Worm (Caenorhabditis elegans) whole organism, young adult: ENCODE data around the gene hlh-1.

Experiments used
- B0336.3 ChIP-seq: fragments of 200-800 bp; sonication (Bioruptor generic); IDR thresholded peaks from 2 replicates; pipeline ENCODE4 v1.3.6; 2022; ENCODE audit warnings: missing genetic modification characterization, missing compliant biosample characterization
- F33H1.4 ChIP-seq: fragments of 200-800 bp; sonication (Bioruptor generic); IDR thresholded peaks from 2 replicates; pipeline ENCODE4 v1.3.6; 2022; ENCODE audit warnings: missing genetic modification reagents, missing genetic modification characterization, missing compliant biosample characterization
- F49E8.2 ChIP-seq: sonication (generic microtip); optimal IDR thresholded peaks from 3 replicates; lab custom pipeline; 2017; ENCODE audit warnings: missing genetic modification characterization, mild to moderate bottlenecking, missing compliant biosample characterization, antibody characterized with exemption, moderate library complexity; ENCODE audit not compliant: insufficient read depth
- K12H6.12 ChIP-seq: fragments of 200-800 bp; sonication (Bioruptor generic); optimal IDR thresholded peaks from 2 replicates; lab custom pipeline; 2018; ENCODE audit warnings: mild to moderate bottlenecking, missing genetic modification characterization, missing compliant biosample characterization
- T07F8.4 ChIP-seq: sonication (generic microtip); optimal IDR thresholded peaks from 2 replicates; lab custom pipeline; 2016; ENCODE audit warnings: mild to moderate bottlenecking, missing genetic modification characterization, moderate library complexity, missing compliant biosample characterization
- Y95B8A.8 ChIP-seq: fragments of 200-800 bp; sonication (Bioruptor generic); IDR thresholded peaks from 2 replicates; pipeline ENCODE4 v1.3.6; 2022; ENCODE audit warnings: missing genetic modification reagents, missing genetic modification characterization, missing compliant biosample characterization
- akir-1 ChIP-seq: fragments of 200-800 bp; sonication (Bioruptor generic); optimal IDR thresholded peaks from 2 replicates; lab custom pipeline; 2018; ENCODE audit warnings: mild to moderate bottlenecking, missing genetic modification characterization, moderate library complexity, missing compliant biosample characterization
- athp-1 ChIP-seq: sonication (generic microtip); optimal IDR thresholded peaks from 2 replicates; lab custom pipeline; 2017; ENCODE audit warnings: mild to moderate bottlenecking, missing genetic modification characterization, missing compliant biosample characterization
- attf-5 ChIP-seq: fragments of 200-800 bp; sonication (Bioruptor generic); optimal IDR thresholded peaks from 2 replicates; lab custom pipeline; 2018; ENCODE audit warnings: mild to moderate bottlenecking, missing genetic modification characterization, missing compliant biosample characterization
- cebp-1 ChIP-seq, 2 experiments: fragments of 200-800 bp in 1 of 2; sonication (Bioruptor generic) in 1 of 2; sonication (generic microtip) in 1 of 2; IDR thresholded peaks in 1 of 2; optimal IDR thresholded peaks in 1 of 2; 2 replicates each; pipeline versions ENCODE4 v1.3.6 to Lab custom; 2017 to 2022; ENCODE audit warnings: missing compliant biosample characterization in 2 of 2, missing genetic modification characterization in 2 of 2, mild to moderate bottlenecking in 1 of 2, missing genetic modification reagents in 1 of 2, moderate library complexity in 1 of 2
- ceh-91 ChIP-seq: fragments of 200-800 bp; sonication (Bioruptor generic); IDR thresholded peaks from 2 replicates; pipeline ENCODE4 v1.3.6; 2022; ENCODE audit warnings: missing genetic modification reagents, missing genetic modification characterization, missing compliant biosample characterization
- dox-1 ChIP-seq: fragments of 200-800 bp; sonication (Bioruptor generic); IDR thresholded peaks from 2 replicates; pipeline ENCODE4 v1.3.6; 2022; ENCODE audit warnings: missing genetic modification reagents, missing genetic modification characterization, missing compliant biosample characterization
- dpl-1 ChIP-seq: fragments of 150-350 bp; optimal IDR thresholded peaks from 2 replicates; lab custom pipeline; 2014; ENCODE audit warnings: missing biosample characterization, missing genetic modification reagents, missing genetic modification characterization
- efl-1 ChIP-seq: fragments of 150-350 bp; optimal IDR thresholded peaks from 2 replicates; lab custom pipeline; 2014; ENCODE audit warnings: missing biosample characterization, missing genetic modification reagents, missing genetic modification characterization
- egl-44 ChIP-seq: fragments of 200-800 bp; sonication (Bioruptor generic); IDR thresholded peaks from 2 replicates; pipeline ENCODE4 v1.3.6; 2022; ENCODE audit warnings: missing genetic modification reagents, missing genetic modification characterization, missing compliant biosample characterization
- him-1 ChIP-seq: sonication (generic microtip); optimal IDR thresholded peaks from 2 replicates; lab custom pipeline; 2016; ENCODE audit warnings: missing genotype, missing genetic modification reagents, missing genetic modification characterization, missing compliant biosample characterization
- hmg-1.2 ChIP-seq: fragments of 200-800 bp; sonication (Bioruptor generic); IDR thresholded peaks from 2 replicates; pipeline ENCODE4 v1.3.6; 2022; ENCODE audit warnings: missing genetic modification reagents, missing genetic modification characterization, missing compliant biosample characterization
- hsf-1 ChIP-seq: fragments of 200-800 bp; sonication (Bioruptor generic); IDR thresholded peaks from 2 replicates; pipeline ENCODE4 v1.3.6; 2022; ENCODE audit warnings: missing genetic modification reagents, missing genetic modification characterization, missing compliant biosample characterization
- lin-35 ChIP-seq, 3 experiments: fragments of 150-350 bp in 2 of 3; sonication (generic microtip) in 1 of 3; optimal IDR thresholded peaks; 2 replicates each; lab custom pipeline; 2014 to 2018; ENCODE audit warnings: missing biosample characterization in 3 of 3, missing genetic modification characterization in 3 of 3, missing genetic modification reagents in 3 of 3
- lin-40 ChIP-seq: sonication (generic microtip); optimal IDR thresholded peaks from 2 replicates; lab custom pipeline; 2016; ENCODE audit warnings: missing genetic modification characterization, mild to moderate bottlenecking, missing compliant biosample characterization, missing genotype, missing genetic modification reagents
- lin-54 ChIP-seq: fragments of 200-800 bp; sonication (Bioruptor generic); optimal IDR thresholded peaks from 2 replicates; lab custom pipeline; 2018; ENCODE audit warnings: mild to moderate bottlenecking, missing genetic modification characterization, missing compliant biosample characterization
- lir-1 ChIP-seq: fragments of 200-800 bp; sonication (Bioruptor generic); conservative IDR thresholded peaks from 2 replicates; pipeline ENCODE4 v1.3.6; 2022; ENCODE audit warnings: missing genetic modification reagents, missing genetic modification characterization, missing compliant biosample characterization
- lsl-1 ChIP-seq: fragments of 200-800 bp; sonication (Bioruptor generic); optimal IDR thresholded peaks from 2 replicates; lab custom pipeline; 2018; ENCODE audit warnings: mild to moderate bottlenecking, missing genetic modification characterization, moderate library complexity, missing compliant biosample characterization
- madf-6 ChIP-seq: fragments of 200-800 bp; sonication (Bioruptor generic); IDR thresholded peaks from 2 replicates; pipeline ENCODE4 v1.3.6; 2022; ENCODE audit warnings: missing genetic modification reagents, missing genetic modification characterization, missing compliant biosample characterization
- madf-8 ChIP-seq: fragments of 200-800 bp; sonication (Bioruptor generic); conservative IDR thresholded peaks from 2 replicates; pipeline ENCODE4 v1.3.6; 2022; ENCODE audit warnings: missing genetic modification reagents, missing genetic modification characterization, missing compliant biosample characterization
- mcd-1 ChIP-seq: fragments of 200-800 bp; sonication (Bioruptor generic); IDR thresholded peaks from 2 replicates; pipeline ENCODE4 v1.3.6; 2022; ENCODE audit warnings: missing genetic modification reagents, missing genetic modification characterization, missing compliant biosample characterization
- mes-4 ChIP-seq: sonication (generic microtip); optimal IDR thresholded peaks from 2 replicates; lab custom pipeline; 2016; ENCODE audit warnings: missing genotype, missing genetic modification characterization, missing compliant biosample characterization
- nfyb-1 ChIP-seq: fragments of 200-800 bp; sonication (Bioruptor generic); IDR thresholded peaks from 2 replicates; pipeline ENCODE4 v1.3.6; 2022; ENCODE audit warnings: missing genetic modification reagents, missing genetic modification characterization, missing compliant biosample characterization
- nhr-80 ChIP-seq: sonication (generic microtip); optimal IDR thresholded peaks from 2 replicates; lab custom pipeline; 2016; ENCODE audit warnings: missing genetic modification characterization, missing compliant biosample characterization
- rpc-1 ChIP-seq, 2 experiments: fragments of 150-350 bp in 1 of 2; sonication (generic microtip) in 1 of 2; optimal IDR thresholded peaks; 2 replicates each; lab custom pipeline; 2014 to 2018; ENCODE audit warnings: missing biosample characterization in 1 of 2, missing genetic modification characterization in 1 of 2, missing genetic modification reagents in 1 of 2, missing genotype in 1 of 2
- sea-2 ChIP-seq: fragments of 200-800 bp; sonication (Bioruptor generic); IDR thresholded peaks from 2 replicates; pipeline ENCODE4 v1.3.6; 2022; ENCODE audit warnings: missing genetic modification characterization, missing compliant biosample characterization
- snpc-3.4 ChIP-seq: sonication (generic microtip); optimal IDR thresholded peaks from 2 replicates; lab custom pipeline; 2017; ENCODE audit warnings: missing genetic modification characterization, mild to moderate bottlenecking, missing compliant biosample characterization, antibody characterized with exemption, moderate library complexity, missing genotype, missing genetic modification reagents
- snpc-4 ChIP-seq, 5 experiments: fragments of 150-350 bp in 1 of 5; sonication (generic microtip) in 4 of 5; optimal IDR thresholded peaks; 2 replicates each; lab custom pipeline; 2014 to 2018; ENCODE audit warnings: missing genetic modification characterization in 5 of 5, missing biosample characterization in 3 of 5, antibody characterized with exemption in 2 of 5, mild to moderate bottlenecking in 2 of 5, missing compliant biosample characterization in 2 of 5, missing genotype in 2 of 5, moderate library complexity in 2 of 5, missing genetic modification reagents in 1 of 5
- sptf-2 ChIP-seq: fragments of 200-800 bp; sonication (Bioruptor generic); optimal IDR thresholded peaks from 2 replicates; lab custom pipeline; 2018; ENCODE audit warnings: mild to moderate bottlenecking, missing genetic modification characterization, missing compliant biosample characterization
- tbp1 ChIP-seq: fragments of 200-800 bp; sonication (Bioruptor generic); optimal IDR thresholded peaks from 2 replicates; lab custom pipeline; 2018; ENCODE audit warnings: mild to moderate bottlenecking, missing genetic modification characterization, missing compliant biosample characterization
- tlf-1 ChIP-seq: fragments of 200-800 bp; sonication (Bioruptor generic); optimal IDR thresholded peaks from 2 replicates; lab custom pipeline; 2018; ENCODE audit warnings: mild to moderate bottlenecking, missing genetic modification characterization, missing compliant biosample characterization
- unc-130 ChIP-seq: sonication (generic microtip); optimal IDR thresholded peaks from 2 replicates; lab custom pipeline; 2016; ENCODE audit warnings: missing genetic modification reagents, missing genetic modification characterization, missing compliant biosample characterization
- unc-62 ChIP-seq: fragments of 150-350 bp; optimal IDR thresholded peaks from 2 replicates; lab custom pipeline; 2014; ENCODE audit warnings: missing biosample characterization, missing genetic modification reagents, missing genetic modification characterization
- xnd-1 ChIP-seq: sonication (generic microtip); optimal IDR thresholded peaks from 2 replicates; lab custom pipeline; 2016; ENCODE audit warnings: missing genotype, missing genetic modification reagents, missing genetic modification characterization, missing compliant biosample characterization

hlh-1 gene

DNA sequence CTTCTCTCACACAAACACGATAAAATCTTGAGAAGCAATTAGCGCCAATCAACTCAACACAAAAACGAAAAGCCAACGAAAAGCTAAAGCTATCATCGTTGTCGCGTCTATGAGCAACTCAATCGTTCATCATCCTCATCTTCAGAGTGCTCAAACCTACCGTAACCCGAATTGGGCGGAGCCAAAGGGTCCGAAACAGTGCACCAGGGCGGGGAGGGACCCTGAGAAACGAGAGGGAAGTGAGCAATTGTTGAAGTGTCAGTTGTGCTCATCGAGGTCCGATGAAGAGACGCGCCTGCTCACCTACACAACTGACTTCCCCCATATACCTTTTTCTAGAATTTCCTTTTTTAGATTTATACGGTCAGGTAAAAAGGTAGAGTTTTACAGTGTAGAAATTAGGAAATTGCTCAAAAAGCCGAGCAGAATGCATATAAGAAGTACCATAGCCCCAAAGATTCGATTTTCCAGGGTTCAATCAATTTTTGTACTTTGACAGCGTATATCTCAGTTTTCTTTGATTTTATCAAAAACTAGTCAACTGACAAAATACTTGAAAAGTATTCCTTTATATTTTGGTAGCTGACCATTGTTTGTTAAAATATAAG is at the start of gene hlh-1:
hlh-1 (plus strand) TSS at position 275 of the 608 bp plus-strand sequence.
- no peak for TF ChIP-seq egl-44 (GFP tag; lab: Robert Waterston, UW)
- peak; percentile 3 for TF ChIP-seq K12H6.12
- TF ChIP-seq, all 124 proteins: peak for 1

DNA sequence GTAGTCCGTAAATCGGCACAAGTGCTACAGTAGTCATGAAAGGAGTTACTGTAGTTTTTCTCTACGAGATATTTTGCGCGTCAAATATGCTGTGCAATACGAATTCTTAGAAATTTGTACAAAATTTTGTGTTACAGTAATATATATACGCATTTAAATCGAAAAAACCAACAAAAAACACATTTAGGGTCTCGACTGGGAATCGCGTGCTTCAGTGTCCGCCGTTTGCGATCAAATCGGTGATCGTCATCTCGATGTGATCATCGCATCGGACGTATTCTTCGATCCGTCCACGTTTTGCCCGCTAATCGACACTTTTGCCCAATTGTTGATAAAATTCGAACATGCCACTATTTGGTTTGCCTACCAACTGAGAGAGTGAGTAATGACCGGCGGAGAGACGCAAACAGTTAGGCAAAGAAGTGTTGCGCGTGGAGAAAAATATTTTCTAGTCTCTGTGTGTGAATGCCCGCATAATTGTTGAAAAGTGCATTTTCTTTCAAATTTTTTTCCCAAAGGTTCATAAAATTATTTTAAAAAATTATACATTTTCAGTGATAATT is 49.4 kb upstream of the hlh-1 start:
- TF ChIP-seq athp-1 (tag; lab: Kevin White, UChicago) (no peak), lin-35 (GFP tag; optimal IDR thresholded peaks at IDR 0.05; lab: Kevin White, UChicago) (no peak), cebp-1 (GFP tag; IDR thresholded peaks at IDR 0.05; lab: Robert Waterston, UW) (no peak), cebp-1 (tag; optimal IDR thresholded peaks at IDR 0.05; lab: Kevin White, UChicago) (peak; percentile 19), nhr-80 (tag; lab: Kevin White, UChicago) (peak; percentile 77), dox-1 (peak; percentile 22; the same call in 1 of the 2 replicates), attf-5 (GFP tag; lab: Kevin White, UChicago) (peak; percentile 4), hmg-1.2 (GFP tag; lab: Robert Waterston, UW) (peak; percentile 38; the same call in 1 of the 2 replicates)

DNA sequence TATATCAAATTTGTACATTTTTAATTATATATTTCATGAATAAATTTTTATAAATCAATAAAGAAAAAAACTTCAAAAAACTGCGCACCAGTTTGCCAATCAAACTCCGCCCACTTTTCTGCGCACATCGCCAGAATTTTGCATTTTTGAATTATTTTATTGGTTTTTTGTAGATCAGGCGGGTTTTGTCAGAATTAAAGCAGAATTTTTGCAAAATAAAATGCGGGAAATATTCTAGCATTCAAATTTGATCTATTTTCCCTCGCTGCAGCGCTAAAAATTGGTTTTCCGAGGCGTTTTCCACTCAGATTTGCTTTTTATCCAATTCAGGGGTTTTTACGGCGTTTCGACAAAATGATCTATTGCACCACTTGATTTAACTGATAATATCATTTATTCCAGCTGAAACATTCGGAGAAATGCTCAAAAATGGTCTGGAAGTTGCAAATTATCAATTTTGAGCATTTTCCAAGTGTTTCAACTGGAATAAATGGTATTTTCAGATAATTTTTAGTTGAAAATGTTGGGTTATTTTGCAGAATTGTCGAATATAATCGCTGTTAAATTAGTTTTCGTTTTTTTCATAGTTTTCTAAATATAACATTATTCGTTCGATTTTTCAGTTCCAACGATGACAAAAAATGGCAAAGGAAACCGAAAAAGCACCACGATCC is 47.3 kb upstream of the hlh-1 start, which contains the start of gene W06B4.1:
W06B4.1 (plus strand) TSS at position 624 of the 674 bp plus-strand sequence.
- TF ChIP-seq unc-130 (GFP tag; lab: Kevin White, UChicago) = peak; percentile 54
- TF ChIP-seq madf-8 (GFP tag; lab: Robert Waterston, UW) = peak; percentile 93
- peak; percentile 87 for TF ChIP-seq dpl-1 (GFP tag; lab: Kevin White, UChicago)
- peak; percentile 92 for TF ChIP-seq ceh-91
- TF ChIP-seq unc-62 (GFP tag; lab: Kevin White, UChicago) = no peak
- peak; percentile 24 for TF ChIP-seq tbp1 (GFP tag; lab: Kevin White, UChicago)
- peak; percentile 74 for TF ChIP-seq dox-1
- peak; percentile 70 for TF ChIP-seq hsf-1 (GFP tag; lab: Robert Waterston, UW)
- TF ChIP-seq Y95B8A.8 (GFP tag; lab: Robert Waterston, UW) = 0 out of 2 replicates have a peak, but pooled peaks have one; percentile 23
- no peak for TF ChIP-seq mes-4
- no peak for TF ChIP-seq K12H6.12
- TF ChIP-seq him-1 = peak; percentile 34
- peak; percentile 3 for TF ChIP-seq snpc-4 (GFP tag; optimal IDR thresholded peaks at IDR 0.05; lab: Kevin White, UChicago)
- no peak for TF ChIP-seq snpc-4 (tag; optimal IDR thresholded peaks at IDR 0.05; lab: Kevin White, UChicago)
- TF ChIP-seq lin-54 (GFP tag; lab: Kevin White, UChicago) = peak; percentile 86
- TF ChIP-seq madf-6 = peak; percentile 95
- peak; percentile 85 for TF ChIP-seq tlf-1 (GFP tag; lab: Kevin White, UChicago)
- TF ChIP-seq athp-1 (tag; lab: Kevin White, UChicago) = peak; percentile 14
- TF ChIP-seq B0336.3 = peak; percentile 25; the same call in 1 of the 2 replicates
- TF ChIP-seq lin-35 (GFP tag; optimal IDR thresholded peaks at IDR 0.05; lab: Kevin White, UChicago) = peak in 1 of 3 experiments; percentile 50
- no peak for TF ChIP-seq lir-1
- TF ChIP-seq T07F8.4 (tag; lab: Kevin White, UChicago) = no peak
- peak; percentile 13; the same call in 1 of the 2 replicates for TF ChIP-seq nfyb-1 (GFP tag; lab: Robert Waterston, UW)
- TF ChIP-seq efl-1 (GFP tag; lab: Kevin White, UChicago) = peak; percentile 94
- TF ChIP-seq akir-1 (GFP tag; lab: Kevin White, UChicago) = no peak
- peak; percentile 83 for TF ChIP-seq xnd-1 (tag; lab: Kevin White, UChicago)
- peak; percentile 64 for TF ChIP-seq F49E8.2 (tag; lab: Kevin White, UChicago)
- TF ChIP-seq mcd-1 = no peak
- TF ChIP-seq lsl-1 (GFP tag; lab: Kevin White, UChicago) = peak; percentile 86
- TF ChIP-seq rpc-1 (optimal IDR thresholded peaks at IDR 0.05; lab: Kevin White, UChicago) = no peak
- no peak for TF ChIP-seq rpc-1 (tag; optimal IDR thresholded peaks at IDR 0.05; lab: Kevin White, UChicago)
- TF ChIP-seq lin-40 (tag; lab: Kevin White, UChicago) = no peak
- TF ChIP-seq egl-44 (GFP tag; lab: Robert Waterston, UW) = no peak
- peak; percentile 73 for TF ChIP-seq snpc-3.4 (tag; lab: Kevin White, UChicago)
- peak; percentile 76 for TF ChIP-seq F33H1.4 (GFP tag; lab: Robert Waterston, UW)
- no peak for TF ChIP-seq sptf-2 (GFP tag; lab: Kevin White, UChicago)
- TF ChIP-seq hmg-1.2 (GFP tag; lab: Robert Waterston, UW) = peak; percentile 29; the same call in 1 of the 2 replicates
- TF ChIP-seq sea-2 (GFP tag; lab: Robert Waterston, UW) = no peak
